Worm (Caenorhabditis elegans) whole organism, L2 larva: ENCODE results near the gene Y80D4G.2.
A peak's percentile ranks its signal among the peaks of the same experiment; 100 is the strongest.

Source experiments
- F13H6.1 ChIP-seq: sonication (generic microtip); optimal IDR thresholded peaks from 2 replicates; lab custom pipeline; 2016; ENCODE audit warnings: missing genetic modification characterization, missing compliant biosample characterization
- R02D3.7 ChIP-seq: fragments of 150-350 bp; optimal IDR thresholded peaks from 2 replicates; lab custom pipeline; 2014; ENCODE audit warnings: missing biosample characterization, missing genetic modification characterization
- Y55F3AM.14 ChIP-seq: fragments of 200-800 bp; sonication (Bioruptor generic); optimal IDR thresholded peaks from 2 replicates; lab custom pipeline; 2018; ENCODE audit warnings: mild to moderate bottlenecking, missing genetic modification characterization, missing compliant biosample characterization
- alr-1 ChIP-seq: fragments of 150-350 bp; optimal IDR thresholded peaks from 2 replicates; lab custom pipeline; 2014; ENCODE audit warnings: missing biosample characterization, missing genetic modification characterization
- ama-1 ChIP-seq: fragments of 150-350 bp; optimal IDR thresholded peaks from 2 replicates; lab custom pipeline; 2018; ENCODE audit warnings: inconsistent platforms
- blmp-1 ChIP-seq: sonication (generic microtip); optimal IDR thresholded peaks from 2 replicates; lab custom pipeline; 2017; ENCODE audit warnings: missing genetic modification characterization, mild to moderate bottlenecking, missing compliant biosample characterization, antibody characterized with exemption, moderate library complexity; ENCODE audit not compliant: insufficient read depth
- ceh-16 ChIP-seq: fragments of 150-350 bp; optimal IDR thresholded peaks from 2 replicates; lab custom pipeline; 2014; ENCODE audit warnings: missing biosample characterization, missing genetic modification characterization
- ceh-82 ChIP-seq: fragments of 150-350 bp; optimal IDR thresholded peaks from 2 replicates; lab custom pipeline; 2014; ENCODE audit warnings: missing biosample characterization, missing genetic modification characterization
- crh-2 ChIP-seq: sonication (generic microtip); optimal IDR thresholded peaks from 2 replicates; lab custom pipeline; 2017; ENCODE audit warnings: missing biosample characterization, missing genetic modification characterization
- dmd-4 ChIP-seq: sonication (generic microtip); optimal IDR thresholded peaks from 2 replicates; lab custom pipeline; 2017; ENCODE audit warnings: missing biosample characterization, missing genetic modification characterization
- egl-27 ChIP-seq: sonication (generic microtip); optimal IDR thresholded peaks from 3 replicates; lab custom pipeline; 2017; ENCODE audit warnings: missing biosample characterization, missing genetic modification reagents, missing genetic modification characterization
- elt-1 ChIP-seq: fragments of 150-350 bp; optimal IDR thresholded peaks from 2 replicates; lab custom pipeline; 2014; ENCODE audit warnings: missing biosample characterization, missing genetic modification characterization
- elt-3 ChIP-seq: sonication (generic microtip); optimal IDR thresholded peaks from 2 replicates; lab custom pipeline; 2017; ENCODE audit warnings: missing biosample characterization, missing genetic modification characterization
- fos-1 ChIP-seq: fragments of 150-350 bp; optimal IDR thresholded peaks from 2 replicates; lab custom pipeline; 2014; ENCODE audit warnings: missing biosample characterization, missing genetic modification characterization
- gmeb-1 ChIP-seq: fragments of 150-350 bp; optimal IDR thresholded peaks from 2 replicates; lab custom pipeline; 2014; ENCODE audit warnings: missing biosample characterization, missing genetic modification characterization
- lin-11 ChIP-seq: fragments of 150-350 bp; sonication (generic microtip); optimal IDR thresholded peaks from 2 replicates; lab custom pipeline; 2014; ENCODE audit warnings: missing biosample characterization, missing genetic modification characterization, inconsistent platforms, mixed read lengths
- lin-13 ChIP-seq: fragments of 150-350 bp; optimal IDR thresholded peaks from 2 replicates; lab custom pipeline; 2014; ENCODE audit warnings: missing biosample characterization, missing genetic modification reagents, missing genetic modification characterization
- lin-39 ChIP-seq: fragments of 150-350 bp; optimal IDR thresholded peaks from 2 replicates; lab custom pipeline; 2014; ENCODE audit warnings: missing biosample characterization, missing genetic modification reagents, missing genetic modification characterization
- lsy-2 ChIP-seq, 2 experiments: fragments of 150-350 bp in 1 of 2; sonication (generic microtip) in 1 of 2; optimal IDR thresholded peaks; 2 replicates each; lab custom pipeline; 2014 to 2017; ENCODE audit warnings: missing biosample characterization in 2 of 2, missing genetic modification characterization in 2 of 2
- mab-5 ChIP-seq: fragments of 150-350 bp; optimal IDR thresholded peaks from 2 replicates; lab custom pipeline; 2014; ENCODE audit warnings: missing biosample characterization, missing genetic modification characterization
- mbf-1 ChIP-seq: sonication (generic microtip); optimal IDR thresholded peaks from 2 replicates; lab custom pipeline; 2017; ENCODE audit warnings: missing biosample characterization, missing genetic modification characterization
- mdl-1 ChIP-seq, 2 experiments: fragments of 150-350 bp in 1 of 2; sonication (generic microtip) in 1 of 2; optimal IDR thresholded peaks; 2 replicates each; lab custom pipeline; 2017; ENCODE audit warnings: missing biosample characterization in 2 of 2, missing genetic modification characterization in 2 of 2
- nhr-10 ChIP-seq: sonication (generic microtip); optimal IDR thresholded peaks from 2 replicates; lab custom pipeline; 2017; ENCODE audit warnings: missing biosample characterization, missing genetic modification characterization
- nhr-12 ChIP-seq: fragments of 150-350 bp; optimal IDR thresholded peaks from 2 replicates; lab custom pipeline; 2014; ENCODE audit warnings: missing biosample characterization, missing genetic modification characterization
- nhr-129 ChIP-seq: fragments of 150-350 bp; optimal IDR thresholded peaks from 2 replicates; lab custom pipeline; 2014; ENCODE audit warnings: missing biosample characterization, missing genetic modification characterization
- nhr-21 ChIP-seq: fragments of 150-350 bp; optimal IDR thresholded peaks from 2 replicates; lab custom pipeline; 2014; ENCODE audit warnings: missing biosample characterization, missing genetic modification characterization
- nhr-23 ChIP-seq: fragments of 150-350 bp; optimal IDR thresholded peaks from 2 replicates; lab custom pipeline; 2014; ENCODE audit warnings: missing biosample characterization, missing genetic modification reagents, missing genetic modification characterization
- nhr-237 ChIP-seq: fragments of 150-350 bp; optimal IDR thresholded peaks from 2 replicates; lab custom pipeline; 2014; ENCODE audit warnings: missing biosample characterization, missing genetic modification characterization
- nhr-25 ChIP-seq: fragments of 150-350 bp; sonication (generic microtip); optimal IDR thresholded peaks from 3 replicates; lab custom pipeline; 2014; ENCODE audit warnings: missing biosample characterization, missing genetic modification characterization
- nhr-6 ChIP-seq: fragments of 150-350 bp; optimal IDR thresholded peaks from 2 replicates; lab custom pipeline; 2014; ENCODE audit warnings: missing biosample characterization, missing genetic modification characterization
- nhr-77 ChIP-seq: fragments of 150-350 bp; optimal IDR thresholded peaks from 2 replicates; lab custom pipeline; 2014; ENCODE audit warnings: missing biosample characterization, missing genetic modification characterization
- sem-4 ChIP-seq: fragments of 150-350 bp; optimal IDR thresholded peaks from 2 replicates; lab custom pipeline; 2014; ENCODE audit warnings: missing biosample characterization, missing genetic modification reagents, missing genetic modification characterization
- skn-1 ChIP-seq: sonication (generic microtip); optimal IDR thresholded peaks from 2 replicates; lab custom pipeline; 2017; ENCODE audit warnings: missing biosample characterization, missing genetic modification characterization
- sma-3 ChIP-seq: sonication (generic microtip); optimal IDR thresholded peaks from 2 replicates; lab custom pipeline; 2016; ENCODE audit warnings: missing genetic modification reagents, missing genetic modification characterization, missing compliant biosample characterization
- sma-9 ChIP-seq, 2 experiments: fragments of 150-350 bp in 1 of 2; sonication (generic microtip) in 1 of 2; optimal IDR thresholded peaks; 2 replicates each; lab custom pipeline; 2014 to 2016; ENCODE audit warnings: missing genetic modification characterization in 2 of 2, mild to moderate bottlenecking in 1 of 2, missing biosample characterization in 1 of 2, missing compliant biosample characterization in 1 of 2, missing genetic modification reagents in 1 of 2, moderate library complexity in 1 of 2
- snpc-4 ChIP-seq: fragments of 150-350 bp; optimal IDR thresholded peaks from 2 replicates; lab custom pipeline; 2014; ENCODE audit warnings: missing biosample characterization, missing genetic modification characterization
- unc-39 ChIP-seq: fragments of 150-350 bp; optimal IDR thresholded peaks from 2 replicates; lab custom pipeline; 2014; ENCODE audit warnings: missing biosample characterization, missing genetic modification characterization
- unc-55 ChIP-seq: fragments of 150-350 bp; sonication (generic microtip); optimal IDR thresholded peaks from 3 replicates; lab custom pipeline; 2014; ENCODE audit warnings: missing biosample characterization, missing genetic modification reagents, missing genetic modification characterization
- unc-62 ChIP-seq: fragments of 150-350 bp; optimal IDR thresholded peaks from 2 replicates; lab custom pipeline; 2014; ENCODE audit warnings: missing biosample characterization, missing genetic modification reagents, missing genetic modification characterization
- zag-1 ChIP-seq: fragments of 150-350 bp; optimal IDR thresholded peaks from 2 replicates; lab custom pipeline; 2014; ENCODE audit warnings: missing biosample characterization, missing genetic modification characterization
- ztf-1 ChIP-seq: fragments of 200-800 bp; sonication (Bioruptor generic); conservative IDR thresholded peaks from 2 replicates; pipeline ENCODE4 v1.3.6; 2022; ENCODE audit warnings: missing genetic modification characterization, missing compliant biosample characterization
- ztf-11 ChIP-seq: sonication (generic microtip); optimal IDR thresholded peaks from 2 replicates; lab custom pipeline; 2017; ENCODE audit warnings: missing biosample characterization, missing genetic modification characterization
- ztf-4 ChIP-seq: fragments of 150-350 bp; optimal IDR thresholded peaks from 2 replicates; lab custom pipeline; 2014; ENCODE audit warnings: missing biosample characterization, missing genetic modification characterization

The Y80D4G.2 gene

DNA sequence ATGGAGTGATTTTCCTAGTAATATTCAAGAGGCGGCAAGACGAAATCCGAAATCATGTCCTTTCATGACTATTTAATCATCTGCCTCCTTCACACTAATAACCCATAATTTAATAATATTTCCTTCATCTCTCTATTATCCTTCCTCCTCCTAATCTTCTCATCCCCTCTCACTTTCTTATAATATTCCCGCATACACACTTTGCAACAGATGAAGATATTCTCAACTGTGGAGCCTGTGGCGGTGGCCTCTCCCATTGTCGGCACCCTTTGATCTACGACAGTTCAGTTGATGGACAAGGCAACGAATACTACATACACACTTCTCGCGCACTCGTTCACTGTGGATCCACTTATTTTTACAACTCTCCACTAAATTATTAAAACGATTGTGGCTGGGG is 35.7 kb downstream of the Y80D4G.2 start:
- TF ChIP-seq nhr-10 (tag; lab: Kevin White, UChicago) (no peak), nhr-129 (no peak), alr-1 (tag; lab: Kevin White, UChicago) (no peak), ama-1 (lab: Kevin White, UChicago) (no peak), blmp-1 (no peak), sma-9 (GFP tag; optimal IDR thresholded peaks at IDR 0.05; lab: Kevin White, UChicago) (no peak), sma-9 (tag; optimal IDR thresholded peaks at IDR 0.05; lab: Kevin White, UChicago) (no peak), ceh-16 (tag; lab: Kevin White, UChicago) (no peak), ztf-4 (tag; lab: Kevin White, UChicago) (no peak), dmd-4 (no peak), R02D3.7 (no peak), mab-5 (tag; lab: Kevin White, UChicago) (no peak), ceh-82 (tag; lab: Kevin White, UChicago) (no peak), mdl-1 (tag; optimal IDR thresholded peaks at IDR 0.05; lab: Kevin White, UChicago) (no peak), fos-1 (tag; lab: Kevin White, UChicago) (no peak)

DNA sequence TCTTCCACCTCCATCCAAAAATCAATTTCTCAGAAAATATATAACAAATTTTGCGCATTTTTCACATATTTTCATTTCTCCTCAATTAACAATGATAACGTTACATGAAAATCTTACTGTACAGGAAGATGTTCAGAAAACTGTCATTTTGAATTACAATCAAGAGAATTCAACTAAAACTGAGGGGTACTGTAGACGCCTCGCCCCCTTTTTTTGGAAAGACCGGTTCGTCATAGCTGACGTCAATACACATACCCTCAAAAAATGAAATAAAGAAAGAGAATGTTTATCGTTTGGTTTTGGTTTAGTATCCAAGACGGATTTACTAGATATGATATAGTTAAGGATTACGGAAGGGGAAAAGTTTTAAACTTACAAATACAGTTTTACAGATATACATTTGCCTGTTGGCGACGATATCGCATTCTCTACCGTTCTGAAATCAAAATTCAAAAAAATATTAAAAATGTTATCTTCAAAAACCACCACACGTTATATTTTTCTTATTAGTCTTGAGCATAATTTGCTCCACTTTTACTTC is 36.4 kb downstream of the Y80D4G.2 start:
- TF ChIP-seq ztf-4 (tag; lab: Kevin White, UChicago): no peak
- no peak for TF ChIP-seq sem-4
- TF ChIP-seq fos-1 (tag; lab: Kevin White, UChicago): no peak
- no peak for TF ChIP-seq gmeb-1 (tag; lab: Kevin White, UChicago)
- TF ChIP-seq sma-9 (GFP tag; optimal IDR thresholded peaks at IDR 0.05; lab: Kevin White, UChicago): peak; percentile 11
- no peak for TF ChIP-seq sma-9 (tag; optimal IDR thresholded peaks at IDR 0.05; lab: Kevin White, UChicago)
- TF ChIP-seq lsy-2 (tag; optimal IDR thresholded peaks at IDR 0.05; lab: Kevin White, UChicago): peak in 1 of 2 experiments; percentile 71

DNA sequence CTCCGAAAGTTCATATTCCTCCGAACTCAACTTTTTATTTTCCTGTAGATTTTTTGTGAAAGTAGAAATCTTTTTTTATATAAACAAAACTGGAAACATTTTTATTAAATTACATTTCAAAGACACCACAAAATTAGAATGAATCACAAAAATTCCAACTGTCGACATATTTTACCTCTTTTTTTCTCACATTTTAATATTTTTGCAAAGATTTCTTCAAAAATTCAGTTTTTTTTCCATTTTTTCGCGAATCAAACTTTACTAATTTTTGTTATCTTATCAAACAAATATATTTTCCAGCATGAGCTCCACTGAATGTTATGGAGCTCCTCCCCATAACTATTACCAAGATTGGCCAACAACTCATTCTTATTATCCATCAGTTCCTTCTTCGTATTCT is 39.0 kb downstream of the Y80D4G.2 start, which contains the start of gene ceh-13:
Gene ceh-13 (plus strand): TSS at position 301 of the 400 bp plus-strand sequence.
- TF ChIP-seq fos-1 (tag; lab: Kevin White, UChicago) (no peak), sem-4 (no peak), R02D3.7 (no peak)

DNA sequence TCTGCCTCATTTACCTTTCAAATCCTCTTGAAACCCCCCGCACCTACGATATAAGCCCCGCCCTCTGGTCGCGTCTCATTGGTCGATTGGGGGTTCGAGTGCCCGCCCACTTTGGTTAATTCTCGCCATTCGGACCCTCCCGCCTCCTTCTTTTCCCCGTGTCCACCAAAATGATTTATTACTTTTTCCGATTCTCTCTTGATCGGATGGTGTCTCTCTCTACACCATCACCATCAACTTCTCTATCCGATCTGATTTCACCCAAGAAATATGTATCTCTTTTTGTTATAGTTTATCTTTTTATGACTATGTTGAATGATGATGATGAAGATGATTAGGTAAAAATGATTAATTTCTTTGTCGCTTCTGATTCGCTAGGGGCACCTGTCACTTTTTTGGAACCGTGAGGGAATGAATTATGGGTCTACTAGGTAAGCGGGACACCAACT is 39.7 kb downstream of the Y80D4G.2 start:
- peak; percentile 30 for TF ChIP-seq Y55F3AM.14 (GFP tag; lab: Kevin White, UChicago)
- peak; percentile 10 for TF ChIP-seq sma-3 (GFP tag; lab: Kevin White, UChicago)
- peak; percentile 76 for TF ChIP-seq unc-62 (GFP tag; lab: Kevin White, UChicago)
- no peak for TF ChIP-seq F13H6.1 (tag; lab: Kevin White, UChicago)
- no peak for TF ChIP-seq zag-1 (tag; lab: Kevin White, UChicago)
- no peak for TF ChIP-seq lin-11 (tag; lab: Kevin White, UChicago)
- TF ChIP-seq ceh-16 (tag; lab: Kevin White, UChicago): peak; percentile 76
- peak; percentile 97 for TF ChIP-seq mab-5 (tag; lab: Kevin White, UChicago)
- TF ChIP-seq lin-13 (GFP tag; lab: Kevin White, UChicago): no peak
- no peak for TF ChIP-seq gmeb-1 (tag; lab: Kevin White, UChicago)
- TF ChIP-seq nhr-77 (tag; lab: Kevin White, UChicago): no peak
- TF ChIP-seq ama-1 (lab: Kevin White, UChicago): no peak
- peak; percentile 64 for TF ChIP-seq unc-55 (GFP tag; lab: Kevin White, UChicago)
- no peak for TF ChIP-seq nhr-23
- TF ChIP-seq blmp-1: no peak
- no peak for TF ChIP-seq dmd-4
- TF ChIP-seq skn-1 (tag; lab: Kevin White, UChicago): no peak
- no peak for TF ChIP-seq nhr-6
- TF ChIP-seq lsy-2 (tag; optimal IDR thresholded peaks at IDR 0.05; lab: Kevin White, UChicago): peak; percentile 35 to 78
- no peak for TF ChIP-seq elt-3
- TF ChIP-seq unc-39 (tag; lab: Kevin White, UChicago): no peak
- TF ChIP-seq nhr-237 (tag; lab: Kevin White, UChicago): no peak
- TF ChIP-seq alr-1 (tag; lab: Kevin White, UChicago): no peak
- TF ChIP-seq fos-1 (tag; lab: Kevin White, UChicago): no peak
- no peak for TF ChIP-seq egl-27 (tag; lab: Kevin White, UChicago)
- no peak for TF ChIP-seq nhr-129
- no peak for TF ChIP-seq nhr-10 (tag; lab: Kevin White, UChicago)
- no peak for TF ChIP-seq ceh-82 (tag; lab: Kevin White, UChicago)
- TF ChIP-seq crh-2 (tag; lab: Kevin White, UChicago): no peak
- no peak for TF ChIP-seq elt-1 (tag; lab: Kevin White, UChicago)
- TF ChIP-seq snpc-4: no peak
- TF ChIP-seq nhr-21: no peak
- TF ChIP-seq ztf-4 (tag; lab: Kevin White, UChicago): peak; percentile 8
- peak; percentile 15 for TF ChIP-seq nhr-25 (tag; lab: Kevin White, UChicago)
- TF ChIP-seq lin-39 (tag; lab: Kevin White, UChicago): no peak
- no peak for TF ChIP-seq R02D3.7
- no peak for TF ChIP-seq ztf-1
- no peak for TF ChIP-seq mdl-1 (tag; optimal IDR thresholded peaks at IDR 0.05; lab: Kevin White, UChicago)
- no peak for TF ChIP-seq sem-4
- TF ChIP-seq mbf-1: no peak
- TF ChIP-seq ztf-11 (tag; lab: Kevin White, UChicago): no peak
- TF ChIP-seq sma-9 (GFP tag; optimal IDR thresholded peaks at IDR 0.05; lab: Kevin White, UChicago): peak; percentile 14
- TF ChIP-seq sma-9 (tag; optimal IDR thresholded peaks at IDR 0.05; lab: Kevin White, UChicago): no peak
- TF ChIP-seq nhr-12 (tag; lab: Kevin White, UChicago): no peak
